Worm (Caenorhabditis elegans): ENCODE measurements around the gene Y38H8A.1.

Gene Y38H8A.1

DNA sequence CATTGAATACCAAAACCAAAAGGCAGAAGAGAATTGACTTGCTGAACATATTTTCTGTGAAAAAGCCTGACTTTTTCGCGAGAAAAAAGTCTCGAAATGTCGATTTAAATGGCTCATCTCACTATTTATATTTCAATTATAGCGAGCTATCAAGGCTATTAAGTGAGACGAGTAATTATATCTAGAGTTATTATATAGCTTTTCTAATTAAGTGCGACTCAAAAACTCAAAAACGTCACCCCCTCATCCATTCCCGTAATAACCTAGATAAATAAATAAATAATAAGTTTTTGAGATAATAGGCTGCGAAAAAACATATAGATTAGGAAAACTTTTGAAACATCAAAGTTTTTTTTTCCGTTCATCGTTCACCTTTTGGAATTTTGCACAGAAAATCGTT, 23.1 kb downstream of the Y38H8A.1 start, which contains the start of gene nlp-17:
Gene nlp-17 (minus strand): TSS at position 101 of the 400 bp plus-strand sequence.
- TF ChIP-seq ceh-19 (GFP tag; optimal IDR thresholded peaks at IDR 0.05) = no peak
- no peak for TF ChIP-seq ceh-6 (GFP tag; optimal IDR thresholded peaks at IDR 0.05)
- TF ChIP-seq ceh-31 (tag; optimal IDR thresholded peaks at IDR 0.05) = no peak
- no peak for TF ChIP-seq ceh-48 (tag; optimal IDR thresholded peaks at IDR 0.05)
- TF ChIP-seq pat-9 (tag; optimal IDR thresholded peaks at IDR 0.05) = no peak
- no peak for TF ChIP-seq ttx-3 (tag; optimal IDR thresholded peaks at IDR 0.05)
- TF ChIP-seq ceh-2 (tag; optimal IDR thresholded peaks at IDR 0.05) = no peak
- no peak for TF ChIP-seq ceh-14 (tag; optimal IDR thresholded peaks at IDR 0.05)
- TF ChIP-seq ref-2 (tag; optimal IDR thresholded peaks at IDR 0.05) = no peak
- no peak for TF ChIP-seq pag-3 (tag; optimal IDR thresholded peaks at IDR 0.05; ENCODE audit: borderline replicate concordance)
- no peak for TF ChIP-seq ahr-1 (tag; optimal IDR thresholded peaks at IDR 0.05)
- TF ChIP-seq unc-86 (tag; optimal IDR thresholded peaks at IDR 0.05) = no peak
- no peak for TF ChIP-seq fax-1 (tag; optimal IDR thresholded peaks at IDR 0.05)

DNA sequence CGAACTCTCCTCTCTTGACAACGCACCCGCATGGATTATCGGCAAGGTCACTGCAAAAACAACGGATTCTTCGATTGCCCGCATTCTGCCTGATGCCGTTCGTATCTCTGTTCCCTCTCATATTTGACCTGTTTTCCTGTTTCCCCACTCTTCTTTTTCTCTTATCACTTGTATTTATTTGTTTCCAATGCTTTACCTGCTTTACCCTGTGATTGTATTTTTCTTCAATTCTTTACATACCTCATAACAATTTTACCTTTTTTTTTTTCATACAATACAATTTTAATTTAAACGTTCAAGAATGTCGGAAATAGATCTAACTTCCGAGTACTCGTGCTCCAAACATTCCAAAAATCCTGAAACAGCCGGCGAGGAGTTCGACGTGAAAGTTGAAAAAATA, 26.4 kb downstream of the Y38H8A.1 start, which contains the start of gene afmd-2:
Gene afmd-2 (plus strand): TSS at position 301 of the 400 bp plus-strand sequence.
- TF ChIP-seq sox-4 (tag; optimal IDR thresholded peaks at IDR 0.05) = no peak
- no peak for TF ChIP-seq dmd-4 (tag; optimal IDR thresholded peaks at IDR 0.05; ENCODE audit: borderline replicate concordance)
- TF ChIP-seq ama-1 (optimal IDR thresholded peaks at IDR 0.05) = no peak
- no peak for TF ChIP-seq C38D4.7 (GFP tag; optimal IDR thresholded peaks at IDR 0.05)
- no peak for TF ChIP-seq mec-3 (tag; optimal IDR thresholded peaks at IDR 0.05; ENCODE audit: borderline replicate concordance)
- no peak for TF ChIP-seq ceh-34 (tag; optimal IDR thresholded peaks at IDR 0.05)

ce11 chrIV:13510049-13510448, 27.5 kb downstream of the Y38H8A.1 start:
- TF ChIP-seq ets-4 (tag; optimal IDR thresholded peaks at IDR 0.05) (no peak), lim-6 (tag; optimal IDR thresholded peaks at IDR 0.05) (no peak), ceh-34 (tag; optimal IDR thresholded peaks at IDR 0.05) (no peak), T23F11.4 (GFP tag; optimal IDR thresholded peaks at IDR 0.05) (no peak), che-1 (tag; optimal IDR thresholded peaks at IDR 0.05) (no peak)

DNA sequence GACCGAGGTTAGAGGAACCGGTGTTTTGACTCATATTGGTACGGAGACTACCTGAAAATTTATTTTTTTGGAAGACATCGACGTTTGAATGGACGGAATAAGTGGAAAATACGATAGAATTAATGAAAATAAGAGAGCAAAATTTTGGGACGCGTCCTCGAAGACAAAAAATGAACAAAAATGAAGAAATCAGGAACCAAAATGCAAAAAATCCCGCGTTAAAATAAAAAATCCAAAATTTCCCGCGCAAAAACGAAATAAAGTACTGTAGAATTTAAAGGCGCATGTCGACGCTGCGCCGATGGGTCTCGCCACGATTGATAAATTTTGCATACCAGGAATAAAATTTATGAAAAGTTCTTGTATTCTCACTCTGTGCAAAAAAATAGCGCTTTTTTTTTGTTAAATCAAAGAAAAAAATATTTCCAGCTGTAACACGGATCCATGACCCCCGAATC, 29.6 kb downstream of the Y38H8A.1 start, which contains the start of gene puf-3:
Gene puf-3 (minus strand): TSS at position 51 of the 458 bp plus-strand sequence.
- no peak for TF ChIP-seq elt-4 (tag; optimal IDR thresholded peaks at IDR 0.05)
- TF ChIP-seq unc-3 (GFP tag; conservative IDR thresholded peaks at IDR 0.05) = no peak
- TF ChIP-seq unc-3 (tag; optimal IDR thresholded peaks at IDR 0.05) = no peak
- no peak for TF ChIP-seq pha-2 (tag; optimal IDR thresholded peaks at IDR 0.05)
- no peak for TF ChIP-seq ceh-18 (tag; optimal IDR thresholded peaks at IDR 0.05)
- TF ChIP-seq ceh-6 (GFP tag; optimal IDR thresholded peaks at IDR 0.05) = no peak
- TF ChIP-seq dve-1 (tag; optimal IDR thresholded peaks at IDR 0.05) = no peak
- no peak for TF ChIP-seq hlh-15 (tag; optimal IDR thresholded peaks at IDR 0.05)
- no peak for TF ChIP-seq che-1 (tag; optimal IDR thresholded peaks at IDR 0.05)
- TF ChIP-seq sox-4 (tag; optimal IDR thresholded peaks at IDR 0.05) = no peak
- no peak for TF ChIP-seq nhr-11 (tag; optimal IDR thresholded peaks at IDR 0.05)
- no peak for TF ChIP-seq K09A11.1 (tag; optimal IDR thresholded peaks at IDR 0.05; ENCODE audit: insufficient read depth)
- TF ChIP-seq madf-2 (tag; optimal IDR thresholded peaks at IDR 0.05) = no peak
- TF ChIP-seq gmeb-2 (tag; optimal IDR thresholded peaks at IDR 0.05) = no peak
- TF ChIP-seq zip-5 (tag; optimal IDR thresholded peaks at IDR 0.05) = no peak

DNA sequence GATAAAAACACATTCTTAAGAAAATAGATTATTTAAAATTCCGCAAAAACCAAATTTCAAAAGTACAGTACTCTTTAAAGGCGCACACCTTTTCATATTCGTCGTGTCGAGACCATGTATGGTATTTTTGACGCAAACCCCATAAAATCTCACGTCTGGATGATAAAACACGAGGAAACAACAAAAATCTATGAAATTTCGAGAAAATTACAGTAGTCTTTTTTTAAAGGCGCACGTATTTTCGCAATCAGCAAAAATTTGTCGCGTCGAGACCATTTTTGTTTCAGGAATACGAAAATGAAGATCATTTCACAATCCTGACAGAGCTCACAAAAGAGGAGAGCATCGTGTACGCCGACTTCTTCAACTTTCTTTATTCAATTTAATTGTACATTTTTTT, 30.4 kb downstream of the Y38H8A.1 start:
- TF ChIP-seq dve-1 (tag; optimal IDR thresholded peaks at IDR 0.05) (no peak), C38D4.7 (GFP tag; optimal IDR thresholded peaks at IDR 0.05) (no peak), ets-4 (tag; optimal IDR thresholded peaks at IDR 0.05) (no peak), Y22D7AL.16 (tag; optimal IDR thresholded peaks at IDR 0.05) (no peak), dmd-4 (tag; optimal IDR thresholded peaks at IDR 0.05; ENCODE audit: borderline replicate concordance) (no peak), ceh-31 (tag; optimal IDR thresholded peaks at IDR 0.05) (no peak)

Data from whole organism, late embryonic.